Fruit fly (Drosophila melanogaster): ENCODE data around the gene CG9886.

DNA sequence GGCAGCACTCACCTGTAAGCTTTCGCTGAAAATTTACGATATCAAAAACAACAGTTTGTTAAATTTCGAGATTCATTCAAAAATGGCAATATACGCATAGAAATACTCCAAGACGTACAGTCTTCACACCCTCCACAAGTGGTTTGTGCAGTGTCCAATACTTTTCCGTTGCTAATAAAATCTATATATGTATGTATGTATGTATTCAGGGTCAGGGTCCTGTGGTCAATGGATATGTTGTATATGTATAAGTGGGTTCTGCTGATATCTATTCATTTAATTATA is 44.3 kb upstream of the CG9886 start:
- TF ChIP-seq ey (GFP tag; optimal IDR thresholded peaks at IDR 0.05), result no peak
- TF ChIP-seq sv (GFP tag; optimal IDR thresholded peaks at IDR 0.05), result no peak
- TF ChIP-seq Hr83 (GFP tag; optimal IDR thresholded peaks at IDR 0.05; ENCODE audit: poor library complexity, severe bottlenecking), result no peak
- no peak for TF ChIP-seq GATAd (GFP tag; optimal IDR thresholded peaks at IDR 0.05)
- TF ChIP-seq Sp1 (GFP tag; optimal IDR thresholded peaks at IDR 0.05), result no peak
- no peak for TF ChIP-seq usp (GFP tag; optimal IDR thresholded peaks at IDR 0.05)
- no peak for TF ChIP-seq h (GFP tag; optimal IDR thresholded peaks at IDR 0.05)
- TF ChIP-seq Myc (optimal IDR thresholded peaks at IDR 0.05), result no peak
- no peak for TF ChIP-seq psq (GFP tag; optimal IDR thresholded peaks at IDR 0.05)
- no peak for TF ChIP-seq Hnf4 (GFP tag; optimal IDR thresholded peaks at IDR 0.05)
- TF ChIP-seq HLH106 (tag; optimal IDR thresholded peaks at IDR 0.05), result no peak
- TF ChIP-seq dsf (GFP tag; optimal IDR thresholded peaks at IDR 0.05; ENCODE audit: borderline replicate concordance), result no peak

Data from whole organism, wandering third instar larva.